Worm (Caenorhabditis elegans) whole organism, L4 larva: ENCODE data around the gene let-767.
A peak's percentile ranks its signal among the peaks of the same experiment; 100 is the strongest.

Experiments used
- F26F4.8 ChIP-seq: fragments of 200-800 bp; sonication (Bioruptor generic); conservative IDR thresholded peaks from 2 replicates; pipeline ENCODE4 v1.3.6; 2022; ENCODE audit warnings: missing genetic modification characterization, missing compliant biosample characterization
- F44E2.7 ChIP-seq: fragments of 200-800 bp; sonication (Bioruptor generic); IDR thresholded peaks from 2 replicates; pipeline ENCODE4 v2.1.2; 2022; ENCODE audit warnings: missing genetic modification characterization, missing compliant biosample characterization
- R02D3.7 ChIP-seq: fragments of 150-350 bp; sonication (generic microtip); optimal IDR thresholded peaks from 3 replicates; lab custom pipeline; 2014; ENCODE audit warnings: missing biosample characterization, missing genetic modification characterization
- T20F7.1 ChIP-seq: fragments of 200-800 bp; sonication (Bioruptor generic); optimal IDR thresholded peaks from 2 replicates; lab custom pipeline; 2018; ENCODE audit warnings: mild to moderate bottlenecking, missing genetic modification characterization, missing compliant biosample characterization
- Y48G9A.11 ChIP-seq: fragments of 200-800 bp; sonication (Bioruptor generic); IDR thresholded peaks from 2 replicates; pipeline ENCODE4 v1.3.6; 2022; ENCODE audit warnings: missing genetic modification reagents, missing genetic modification characterization, missing compliant biosample characterization
- Y5F2A.4 ChIP-seq: fragments of 200-800 bp; sonication (Bioruptor generic); optimal IDR thresholded peaks from 2 replicates; lab custom pipeline; 2018; ENCODE audit warnings: mild to moderate bottlenecking, missing genetic modification characterization, missing compliant biosample characterization
- ZK546.5 ChIP-seq, 2 experiments: sonication (generic microtip); optimal IDR thresholded peaks; 2 replicates each; lab custom pipeline; 2017; ENCODE audit warnings: missing biosample characterization in 2 of 2, missing genetic modification characterization in 2 of 2
- aha-1 ChIP-seq: fragments of 150-350 bp; peaks from one replicate; lab custom pipeline; 2014; ENCODE audit warnings: missing biosample characterization, missing genetic modification characterization
- aly-2 ChIP-seq: sonication (generic microtip); optimal IDR thresholded peaks from 2 replicates; lab custom pipeline; 2018; ENCODE audit warnings: missing biosample characterization, missing genetic modification characterization
- ama-1 ChIP-seq: fragments of 150-350 bp; optimal IDR thresholded peaks from 2 replicates; lab custom pipeline; 2014; ENCODE audit warnings: inconsistent platforms, mixed read lengths
- attf-4 ChIP-seq: sonication (generic microtip); optimal IDR thresholded peaks from 3 replicates; lab custom pipeline; 2017; ENCODE audit warnings: missing biosample characterization, missing genetic modification characterization
- ceh-32 ChIP-seq: sonication (generic microtip); optimal IDR thresholded peaks from 2 replicates; lab custom pipeline; 2016; ENCODE audit warnings: mild to moderate bottlenecking, missing genetic modification characterization, missing compliant biosample characterization; ENCODE audit not compliant: poor library complexity
- ceh-82 ChIP-seq: sonication (generic microtip); optimal IDR thresholded peaks from 2 replicates; lab custom pipeline; 2017; ENCODE audit warnings: missing biosample characterization, missing genetic modification characterization
- ces-1 ChIP-seq: fragments of 150-350 bp; sonication (generic microtip); optimal IDR thresholded peaks from 4 replicates; lab custom pipeline; 2014; ENCODE audit warnings: missing biosample characterization, missing genetic modification reagents, missing genetic modification characterization
- cey-2 ChIP-seq: sonication (generic microtip); optimal IDR thresholded peaks from 3 replicates; lab custom pipeline; 2017; ENCODE audit warnings: missing genetic modification characterization, mild to moderate bottlenecking, missing compliant biosample characterization, antibody characterized with exemption, borderline replicate concordance; ENCODE audit not compliant: insufficient read depth
- daf-12 ChIP-seq: fragments of 150-350 bp; optimal IDR thresholded peaks from 2 replicates; lab custom pipeline; 2014; ENCODE audit warnings: missing biosample characterization, missing genetic modification reagents, missing genetic modification characterization
- dpl-1 ChIP-seq: fragments of 150-350 bp; optimal IDR thresholded peaks from 2 replicates; lab custom pipeline; 2014; ENCODE audit warnings: missing biosample characterization, missing genetic modification reagents, missing genetic modification characterization
- duxl-1 ChIP-seq: sonication (generic microtip); optimal IDR thresholded peaks from 2 replicates; lab custom pipeline; 2016; ENCODE audit warnings: mild to moderate bottlenecking, missing genetic modification characterization, moderate library complexity, missing compliant biosample characterization; ENCODE audit not compliant: poor library complexity
- egl-43 ChIP-seq: fragments of 200-800 bp; sonication (Bioruptor generic); IDR thresholded peaks from 2 replicates; pipeline ENCODE4 v1.3.6; 2022; ENCODE audit warnings: missing genetic modification reagents, missing genetic modification characterization, missing compliant biosample characterization
- hlh-11 ChIP-seq: fragments of 200-800 bp; sonication (Bioruptor generic); optimal IDR thresholded peaks from 2 replicates; lab custom pipeline; 2018; ENCODE audit warnings: mild to moderate bottlenecking, missing genetic modification characterization, missing compliant biosample characterization
- hlh-30 ChIP-seq: sonication (generic microtip); optimal IDR thresholded peaks from 2 replicates; lab custom pipeline; 2017; ENCODE audit warnings: antibody characterized with exemption, mild to moderate bottlenecking, missing genetic modification characterization, missing compliant biosample characterization; ENCODE audit not compliant: insufficient read depth
- hmg-1.1 ChIP-seq: fragments of 200-800 bp; sonication (Bioruptor generic); IDR thresholded peaks from 2 replicates; pipeline ENCODE4 v1.3.6; 2022; ENCODE audit warnings: missing genetic modification reagents, missing genetic modification characterization, missing compliant biosample characterization
- lim-7 ChIP-seq: fragments of 200-800 bp; sonication (Bioruptor generic); IDR thresholded peaks from 2 replicates; pipeline ENCODE4 v1.3.6; 2022; ENCODE audit warnings: missing genetic modification characterization, missing compliant biosample characterization
- lin-29 ChIP-seq: fragments of 200-800 bp; sonication (Bioruptor generic); IDR thresholded peaks from 2 replicates; pipeline ENCODE4 v1.3.6; 2022; ENCODE audit warnings: missing genetic modification reagents, missing genetic modification characterization, missing compliant biosample characterization
- lir-3 ChIP-seq: sonication (generic microtip); optimal IDR thresholded peaks from 2 replicates; lab custom pipeline; 2016; ENCODE audit warnings: mild to moderate bottlenecking, missing genetic modification characterization, missing compliant biosample characterization
- lsy-2 ChIP-seq, 2 experiments: fragments of 150-350 bp in 1 of 2; sonication (generic microtip) in 1 of 2; optimal IDR thresholded peaks; 2 replicates each; lab custom pipeline; 2014 to 2017; ENCODE audit warnings: missing biosample characterization in 2 of 2, missing genetic modification characterization in 2 of 2
- mes-2 ChIP-seq: sonication (generic microtip); optimal IDR thresholded peaks from 2 replicates; lab custom pipeline; 2016; ENCODE audit warnings: missing genotype, mild to moderate bottlenecking, missing genetic modification characterization, missing compliant biosample characterization; ENCODE audit not compliant: poor library complexity, severe bottlenecking
- mxl-2 ChIP-seq: fragments of 200-800 bp; sonication (Bioruptor generic); conservative IDR thresholded peaks from 2 replicates; pipeline ENCODE4 v1.3.6; 2022; ENCODE audit warnings: missing genetic modification reagents, missing genetic modification characterization, missing compliant biosample characterization
- nhr-10 ChIP-seq: fragments of 150-350 bp; optimal IDR thresholded peaks from 2 replicates; lab custom pipeline; 2014; ENCODE audit warnings: missing biosample characterization, missing genetic modification characterization
- nhr-102 ChIP-seq: sonication (generic microtip); optimal IDR thresholded peaks from 2 replicates; lab custom pipeline; 2016; ENCODE audit warnings: mild to moderate bottlenecking, missing genetic modification characterization, moderate library complexity, missing compliant biosample characterization
- nhr-28 ChIP-seq: fragments of 150-350 bp; optimal IDR thresholded peaks from 2 replicates; lab custom pipeline; 2014; ENCODE audit warnings: missing biosample characterization, missing genetic modification characterization
- nhr-42 ChIP-seq: fragments of 200-800 bp; sonication (Bioruptor generic); IDR thresholded peaks from 2 replicates; pipeline ENCODE4 v1.3.6; 2022; ENCODE audit warnings: missing genetic modification characterization, missing compliant biosample characterization
- nhr-6 ChIP-seq: fragments of 150-350 bp; optimal IDR thresholded peaks from 2 replicates; lab custom pipeline; 2014; ENCODE audit warnings: missing biosample characterization, missing genetic modification characterization
- nhr-76 ChIP-seq: fragments of 150-350 bp; optimal IDR thresholded peaks from 2 replicates; lab custom pipeline; 2014; ENCODE audit warnings: missing biosample characterization, missing genetic modification characterization
- nhr-77 ChIP-seq: fragments of 150-350 bp; optimal IDR thresholded peaks from 2 replicates; lab custom pipeline; 2014; ENCODE audit warnings: missing biosample characterization, missing genetic modification characterization
- php-3 ChIP-seq: fragments of 200-800 bp; sonication (Bioruptor generic); IDR thresholded peaks from 2 replicates; pipeline ENCODE4 v1.3.6; 2022; ENCODE audit warnings: missing genetic modification reagents, missing genetic modification characterization, missing compliant biosample characterization
- pqm-1 ChIP-seq: sonication (generic microtip); optimal IDR thresholded peaks from 2 replicates; lab custom pipeline; 2017; ENCODE audit warnings: missing biosample characterization, missing genetic modification characterization
- saeg-2 ChIP-seq: fragments of 200-800 bp; sonication (Bioruptor generic); IDR thresholded peaks from 2 replicates; pipeline ENCODE4 v1.3.6; 2022; ENCODE audit warnings: missing genetic modification reagents, missing genetic modification characterization, missing compliant biosample characterization
- set-16 ChIP-seq: fragments of 200-800 bp; sonication (Bioruptor generic); IDR thresholded peaks from 2 replicates; pipeline ENCODE4 v1.3.6; 2022; ENCODE audit warnings: missing genetic modification reagents, missing genetic modification characterization, missing compliant biosample characterization
- skn-1 ChIP-seq: fragments of 150-350 bp; optimal IDR thresholded peaks from 2 replicates; lab custom pipeline; 2014; ENCODE audit warnings: missing biosample characterization, missing genetic modification characterization
- tag-97 ChIP-seq: fragments of 200-800 bp; sonication (Bioruptor generic); IDR thresholded peaks from 2 replicates; pipeline ENCODE4 v1.3.6; 2022; ENCODE audit warnings: missing genetic modification characterization, missing compliant biosample characterization
- tra-1 ChIP-seq: fragments of 200-800 bp; sonication (Bioruptor generic); IDR thresholded peaks from 2 replicates; pipeline ENCODE4 v1.3.6; 2022; ENCODE audit warnings: missing genetic modification reagents, missing genetic modification characterization, missing compliant biosample characterization
- unc-39 ChIP-seq: sonication (generic microtip); optimal IDR thresholded peaks from 2 replicates; lab custom pipeline; 2017; ENCODE audit warnings: missing biosample characterization, missing genetic modification characterization
- zfp-3 ChIP-seq: fragments of 200-800 bp; sonication (Bioruptor generic); conservative IDR thresholded peaks from 2 replicates; pipeline ENCODE4 v1.3.6; 2022; ENCODE audit warnings: missing genetic modification reagents, missing genetic modification characterization, missing compliant biosample characterization
- ztf-7 ChIP-seq: fragments of 150-350 bp; optimal IDR thresholded peaks from 2 replicates; lab custom pipeline; 2014; ENCODE audit warnings: missing biosample characterization, missing genetic modification characterization

let-767 gene

DNA sequence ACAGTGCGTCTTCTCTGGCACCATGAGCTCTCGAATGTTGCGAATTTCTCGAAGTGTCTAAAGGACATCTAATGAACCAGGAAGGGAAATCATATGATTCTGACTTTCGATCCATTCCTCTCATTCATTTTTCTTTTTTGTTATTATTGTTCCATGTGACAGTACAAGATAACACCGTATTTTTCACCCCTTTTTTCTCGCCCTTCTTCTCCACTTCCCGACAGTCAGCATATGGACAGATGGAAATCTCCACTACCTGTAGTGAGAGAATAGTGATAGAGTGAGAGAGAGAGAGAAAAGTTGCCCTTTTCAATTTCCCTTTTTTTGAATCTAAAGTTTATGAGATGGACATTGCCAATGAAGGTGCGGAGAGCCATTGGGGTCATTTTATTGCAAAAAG lies 21.1 kb upstream of the let-767 start (continued):
- TF ChIP-seq tra-1: no peak
- peak; percentile 7 for TF ChIP-seq dpl-1 (GFP tag; lab: Kevin White, UChicago)
- peak; percentile 19 for TF ChIP-seq mes-2 (tag; lab: Kevin White, UChicago)
- TF ChIP-seq ZK546.5 (tag; optimal IDR thresholded peaks at IDR 0.05; lab: Kevin White, UChicago): no peak
- no peak for TF ChIP-seq php-3 (GFP tag; lab: Robert Waterston, UW)
- TF ChIP-seq zfp-3 (GFP tag; lab: Robert Waterston, UW): no peak
- no peak for TF ChIP-seq nhr-42 (GFP tag; lab: Robert Waterston, UW)
- no peak for TF ChIP-seq F44E2.7 (GFP tag; lab: Robert Waterston, UW)
- TF ChIP-seq F26F4.8 (GFP tag; lab: Robert Waterston, UW): no peak
- TF ChIP-seq cey-2: no peak
- TF ChIP-seq attf-4 (tag; lab: Kevin White, UChicago): no peak
- TF ChIP-seq aly-2: no peak
- no peak for TF ChIP-seq daf-12 (tag; lab: Kevin White, UChicago)
- TF ChIP-seq lin-29: no peak
- TF ChIP-seq egl-43 (GFP tag; lab: Robert Waterston, UW): no peak
- TF ChIP-seq duxl-1 (tag; lab: Kevin White, UChicago): no peak
- peak; percentile 24 for TF ChIP-seq nhr-77 (tag; lab: Kevin White, UChicago)
- no peak for TF ChIP-seq skn-1 (tag; lab: Kevin White, UChicago)
- no peak for TF ChIP-seq nhr-6 (tag; lab: Kevin White, UChicago)
- no peak for TF ChIP-seq R02D3.7 (tag; lab: Kevin White, UChicago)
- TF ChIP-seq nhr-102 (tag; lab: Kevin White, UChicago): no peak
- TF ChIP-seq lim-7 (GFP tag; lab: Robert Waterston, UW): no peak
- no peak for TF ChIP-seq ceh-82 (tag; lab: Kevin White, UChicago)
- 0 out of 2 replicates have a peak, but pooled peaks have one; percentile 7 for TF ChIP-seq hmg-1.1 (GFP tag; lab: Robert Waterston, UW)
- no peak for TF ChIP-seq ztf-7
- TF ChIP-seq ama-1 (lab: Kevin White, UChicago): no peak
- TF ChIP-seq unc-39 (tag; lab: Kevin White, UChicago): no peak
- no peak for TF ChIP-seq Y5F2A.4
- TF ChIP-seq nhr-28 (tag; lab: Kevin White, UChicago): peak; percentile 90
- TF ChIP-seq Y48G9A.11 (GFP tag; lab: Robert Waterston, UW): no peak
- no peak for TF ChIP-seq T20F7.1
- TF ChIP-seq aha-1 (tag; lab: Kevin White, UChicago): peak; percentile 95
- TF ChIP-seq ces-1: no peak
- no peak for TF ChIP-seq pqm-1
- TF ChIP-seq hlh-30 (tag; lab: Kevin White, UChicago): peak; percentile 78
- TF ChIP-seq lir-3 (tag; lab: Kevin White, UChicago): no peak
- no peak for TF ChIP-seq nhr-10 (tag; lab: Kevin White, UChicago)
- no peak for TF ChIP-seq set-16 (GFP tag; lab: Robert Waterston, UW)
- TF ChIP-seq nhr-76 (tag; lab: Kevin White, UChicago): no peak
- peak; percentile 14 for TF ChIP-seq hlh-11 (tag; lab: Kevin White, UChicago)
- TF ChIP-seq mxl-2: no peak
- no peak for TF ChIP-seq saeg-2
- TF ChIP-seq lsy-2 (tag; optimal IDR thresholded peaks at IDR 0.05; lab: Kevin White, UChicago): peak in 1 of 2 experiments; percentile 24
- TF ChIP-seq ceh-32 (tag; lab: Kevin White, UChicago): no peak
- no peak for TF ChIP-seq tag-97 (GFP tag; lab: Robert Waterston, UW)
